Worm (Caenorhabditis elegans) whole organism, L2 larva: ENCODE results near the gene fipr-5.

Experiments used
- alr-1 ChIP-seq: fragments of 150-350 bp; optimal IDR thresholded peaks from 2 replicates; lab custom pipeline; 2014; ENCODE audit warnings: missing biosample characterization, missing genetic modification characterization
- aly-2 ChIP-seq: fragments of 150-350 bp; optimal IDR thresholded peaks from 2 replicates; lab custom pipeline; 2014; ENCODE audit warnings: missing biosample characterization, missing genetic modification characterization
- elt-3 ChIP-seq: sonication (generic microtip); optimal IDR thresholded peaks from 2 replicates; lab custom pipeline; 2017; ENCODE audit warnings: missing biosample characterization, missing genetic modification characterization
- lin-13 ChIP-seq: fragments of 150-350 bp; optimal IDR thresholded peaks from 2 replicates; lab custom pipeline; 2014; ENCODE audit warnings: missing biosample characterization, missing genetic modification reagents, missing genetic modification characterization
- lin-39 ChIP-seq: fragments of 150-350 bp; optimal IDR thresholded peaks from 2 replicates; lab custom pipeline; 2014; ENCODE audit warnings: missing biosample characterization, missing genetic modification reagents, missing genetic modification characterization
- nhr-129 ChIP-seq: fragments of 150-350 bp; optimal IDR thresholded peaks from 2 replicates; lab custom pipeline; 2014; ENCODE audit warnings: missing biosample characterization, missing genetic modification characterization
- nhr-21 ChIP-seq: fragments of 150-350 bp; optimal IDR thresholded peaks from 2 replicates; lab custom pipeline; 2014; ENCODE audit warnings: missing biosample characterization, missing genetic modification characterization
- nhr-237 ChIP-seq: fragments of 150-350 bp; optimal IDR thresholded peaks from 2 replicates; lab custom pipeline; 2014; ENCODE audit warnings: missing biosample characterization, missing genetic modification characterization
- nhr-6 ChIP-seq: fragments of 150-350 bp; optimal IDR thresholded peaks from 2 replicates; lab custom pipeline; 2014; ENCODE audit warnings: missing biosample characterization, missing genetic modification characterization
- snpc-4 ChIP-seq: fragments of 150-350 bp; optimal IDR thresholded peaks from 2 replicates; lab custom pipeline; 2014; ENCODE audit warnings: missing biosample characterization, missing genetic modification characterization
- unc-39 ChIP-seq: fragments of 150-350 bp; optimal IDR thresholded peaks from 2 replicates; lab custom pipeline; 2014; ENCODE audit warnings: missing biosample characterization, missing genetic modification characterization
- unc-62 ChIP-seq: fragments of 150-350 bp; optimal IDR thresholded peaks from 2 replicates; lab custom pipeline; 2014; ENCODE audit warnings: missing biosample characterization, missing genetic modification reagents, missing genetic modification characterization
- ztf-1 ChIP-seq: fragments of 200-800 bp; sonication (Bioruptor generic); conservative IDR thresholded peaks from 2 replicates; pipeline ENCODE4 v1.3.6; 2022; ENCODE audit warnings: missing genetic modification characterization, missing compliant biosample characterization

- no peak for TF ChIP-seq nhr-21 (tag; lab: Kevin White, UChicago)
- TF ChIP-seq nhr-6 (tag; lab: Kevin White, UChicago): no peak
- no peak for TF ChIP-seq unc-39 (tag; lab: Kevin White, UChicago)
- no peak for TF ChIP-seq lin-13 (GFP tag; lab: Kevin White, UChicago)
- no peak for TF ChIP-seq ztf-1 (GFP tag; lab: Robert Waterston, UW)
- TF ChIP-seq unc-62 (GFP tag; lab: Kevin White, UChicago): no peak
- no peak for TF ChIP-seq snpc-4 (tag; lab: Kevin White, UChicago)
- TF ChIP-seq nhr-129: no peak
- TF ChIP-seq lin-39 (tag; lab: Kevin White, UChicago): no peak
- no peak for TF ChIP-seq elt-3
- TF ChIP-seq nhr-237 (tag; lab: Kevin White, UChicago): no peak
- no peak for TF ChIP-seq aly-2 (tag; lab: Kevin White, UChicago)
- TF ChIP-seq alr-1 (tag; lab: Kevin White, UChicago): no peak
Measured at ce11 chrV:10225610-10226009, 4.4 kb upstream of the fipr-5 start, which contains the start of gene daf-36.
